Worm (Caenorhabditis elegans): ENCODE results near the gene gob-1.

ce11 chrX:15478717-15479116, 14.7 kb upstream of the gob-1 start, which contains the start of gene gcy-36:
- TF ChIP-seq ama-1 (optimal IDR thresholded peaks at IDR 0.05): no peak
- no peak for TF ChIP-seq ama-1 (GFP tag; optimal IDR thresholded peaks at IDR 0.05)
- TF ChIP-seq mel-28 (tag; optimal IDR thresholded peaks at IDR 0.05; ENCODE audit: borderline replicate concordance): no peak
- no peak for TF ChIP-seq unc-62 (GFP tag; optimal IDR thresholded peaks at IDR 0.05)
- no peak for TF ChIP-seq rpc-1 (optimal IDR thresholded peaks at IDR 0.05)
- TF ChIP-seq rpc-1 (tag; optimal IDR thresholded peaks at IDR 0.05): no peak
- TF ChIP-seq attf-3 (GFP tag; conservative IDR thresholded peaks at IDR 0.05): no peak
- TF ChIP-seq tlf-1 (GFP tag; optimal IDR thresholded peaks at IDR 0.05): no peak
- TF ChIP-seq ets-4 (GFP tag; optimal IDR thresholded peaks at IDR 0.05): no peak
- no peak for TF ChIP-seq madf-6 (GFP tag; IDR thresholded peaks at IDR 0.05)
- TF ChIP-seq egl-18 (GFP tag; IDR thresholded peaks at IDR 0.05): no peak
- no peak for TF ChIP-seq bed-2 (GFP tag; IDR thresholded peaks at IDR 0.05)
- TF ChIP-seq ztf-3 (GFP tag; optimal IDR thresholded peaks at IDR 0.05): no peak
- no peak for TF ChIP-seq fkh-3 (tag; optimal IDR thresholded peaks at IDR 0.05)
- TF ChIP-seq F52B5.7 (tag; optimal IDR thresholded peaks at IDR 0.05): no peak

Measured in whole organism, young adult.